Worm (Caenorhabditis elegans) whole organism, L1 larva: ENCODE measurements around the gene slc-25A26.

Experiments
- C04F5.9 ChIP-seq: sonication (generic microtip); optimal IDR thresholded peaks from 2 replicates; lab custom pipeline; 2016; ENCODE audit warnings: missing genetic modification characterization, missing compliant biosample characterization
- C16A3.4 ChIP-seq: fragments of 150-350 bp; optimal IDR thresholded peaks from 2 replicates; lab custom pipeline; 2014; ENCODE audit warnings: missing biosample characterization, missing genetic modification characterization
- C34B4.2 ChIP-seq: sonication (generic microtip); optimal IDR thresholded peaks from 2 replicates; lab custom pipeline; 2017; ENCODE audit warnings: mild to moderate bottlenecking, missing genetic modification characterization, missing compliant biosample characterization
- aha-1 ChIP-seq: fragments of 150-350 bp; optimal IDR thresholded peaks from 2 replicates; lab custom pipeline; 2014; ENCODE audit warnings: missing biosample characterization, missing genetic modification characterization
- alr-1 ChIP-seq: fragments of 200-800 bp; sonication (Bioruptor generic); optimal IDR thresholded peaks from 2 replicates; lab custom pipeline; 2018; ENCODE audit warnings: borderline replicate concordance, mild to moderate bottlenecking, missing genetic modification characterization, missing compliant biosample characterization
- ceh-63 ChIP-seq: fragments of 200-800 bp; sonication (Bioruptor generic); optimal IDR thresholded peaks from 2 replicates; lab custom pipeline; 2018; ENCODE audit warnings: mild to moderate bottlenecking, missing genetic modification characterization, missing compliant biosample characterization
- ceh-8 ChIP-seq: fragments of 200-800 bp; sonication (Bioruptor generic); optimal IDR thresholded peaks from 2 replicates; lab custom pipeline; 2018; ENCODE audit warnings: mild to moderate bottlenecking, missing genetic modification characterization, moderate library complexity, missing compliant biosample characterization
- ceh-82 ChIP-seq, 3 experiments: fragments of 150-350 bp in 1 of 3; sonication (generic microtip) in 2 of 3; optimal IDR thresholded peaks; 2 replicates each; lab custom pipeline; 2014 to 2017; ENCODE audit warnings: missing biosample characterization in 3 of 3, missing genetic modification characterization in 3 of 3
- ceh-88 ChIP-seq: fragments of 200-800 bp; sonication (Bioruptor generic); IDR thresholded peaks from 2 replicates; pipeline ENCODE4 v1.3.6; 2022; ENCODE audit warnings: missing genetic modification characterization, missing compliant biosample characterization
- ces-1 ChIP-seq: fragments of 150-350 bp; optimal IDR thresholded peaks from 2 replicates; lab custom pipeline; 2014; ENCODE audit warnings: missing biosample characterization, missing genetic modification reagents, missing genetic modification characterization
- dpl-1 ChIP-seq, 3 experiments: fragments of 150-350 bp in 2 of 3; sonication (generic microtip) in 1 of 3; optimal IDR thresholded peaks; 2 replicates each; lab custom pipeline; 2014 to 2017; ENCODE audit warnings: missing biosample characterization in 3 of 3, missing genetic modification characterization in 3 of 3, missing genetic modification reagents in 3 of 3
- efl-1 ChIP-seq, 4 experiments: fragments of 150-350 bp; optimal IDR thresholded peaks in 3 of 4; peaks in 1 of 4; 1 replicate in 1 of 4; 2 replicates in 3 of 4; lab custom pipeline; 2014; ENCODE audit warnings: missing biosample characterization in 2 of 4, missing genetic modification characterization in 2 of 4, missing genetic modification reagents in 2 of 4
- egl-13 ChIP-seq: sonication (generic microtip); optimal IDR thresholded peaks from 2 replicates; lab custom pipeline; 2016; ENCODE audit warnings: missing genotype, missing genetic modification reagents, missing genetic modification characterization, missing compliant biosample characterization
- ets-5 ChIP-seq: fragments of 200-800 bp; sonication (Bioruptor generic); IDR thresholded peaks from 2 replicates; pipeline ENCODE4 v1.3.6; 2022; ENCODE audit warnings: missing genetic modification characterization, missing compliant biosample characterization
- fkh-8 ChIP-seq: sonication (generic microtip); optimal IDR thresholded peaks from 2 replicates; lab custom pipeline; 2016; ENCODE audit warnings: mild to moderate bottlenecking, missing genetic modification characterization, missing compliant biosample characterization
- grh-1 ChIP-seq: fragments of 200-800 bp; sonication (Bioruptor generic); IDR thresholded peaks from 2 replicates; pipeline ENCODE4 v1.3.6; 2022; ENCODE audit warnings: missing genetic modification reagents, missing genetic modification characterization, missing compliant biosample characterization
- hlh-17 ChIP-seq: fragments of 200-800 bp; sonication (Bioruptor generic); optimal IDR thresholded peaks from 2 replicates; lab custom pipeline; 2018; ENCODE audit warnings: missing genetic modification characterization, mild to moderate bottlenecking, missing compliant biosample characterization, moderate library complexity, borderline replicate concordance
- hlh-4 ChIP-seq: sonication (generic microtip); optimal IDR thresholded peaks from 2 replicates; lab custom pipeline; 2016; ENCODE audit warnings: mild to moderate bottlenecking, missing genetic modification characterization, missing compliant biosample characterization
- hpl-2 ChIP-seq: fragments of 150-350 bp; optimal IDR thresholded peaks from 2 replicates; lab custom pipeline; 2014; ENCODE audit warnings: missing biosample characterization, missing genetic modification reagents, missing genetic modification characterization
- isw-1 ChIP-seq: fragments of 200-800 bp; sonication (Bioruptor generic); IDR thresholded peaks from 2 replicates; pipeline ENCODE4 v1.3.6; 2022; ENCODE audit warnings: missing genetic modification characterization, missing compliant biosample characterization
- lin-13 ChIP-seq: fragments of 150-350 bp; optimal IDR thresholded peaks from 2 replicates; lab custom pipeline; 2014; ENCODE audit warnings: missing biosample characterization, missing genetic modification reagents, missing genetic modification characterization
- lin-14 ChIP-seq: fragments of 200-800 bp; sonication (Bioruptor generic); optimal IDR thresholded peaks from 2 replicates; lab custom pipeline; 2018; ENCODE audit warnings: mild to moderate bottlenecking, missing genetic modification characterization, moderate library complexity, missing compliant biosample characterization
- lin-15B ChIP-seq: fragments of 150-350 bp; sonication (generic microtip); optimal IDR thresholded peaks from 3 replicates; lab custom pipeline; 2014; ENCODE audit warnings: missing biosample characterization, missing genetic modification characterization
- lin-35 ChIP-seq, 2 experiments: fragments of 150-350 bp; optimal IDR thresholded peaks; 2 replicates each; lab custom pipeline; 2014; ENCODE audit warnings: missing biosample characterization in 2 of 2, missing genetic modification characterization in 2 of 2, missing genetic modification reagents in 2 of 2
- lsy-2 ChIP-seq, 2 experiments: fragments of 150-350 bp; optimal IDR thresholded peaks; 2 replicates each; lab custom pipeline; 2014; ENCODE audit warnings: missing biosample characterization in 2 of 2, missing genetic modification characterization in 2 of 2
- mdl-1 ChIP-seq, 2 experiments: fragments of 150-350 bp; optimal IDR thresholded peaks; 2 replicates each; lab custom pipeline; 2014 to 2017; ENCODE audit warnings: missing biosample characterization in 2 of 2, missing genetic modification characterization in 2 of 2, inconsistent platforms in 1 of 2
- mef-2 ChIP-seq: fragments of 150-350 bp; optimal IDR thresholded peaks from 2 replicates; lab custom pipeline; 2014; ENCODE audit warnings: missing biosample characterization, missing genetic modification characterization
- mep-1 ChIP-seq: fragments of 150-350 bp; optimal IDR thresholded peaks from 2 replicates; lab custom pipeline; 2014; ENCODE audit warnings: missing biosample characterization, missing genetic modification characterization
- nhr-12 ChIP-seq: sonication (generic microtip); optimal IDR thresholded peaks from 2 replicates; lab custom pipeline; 2017; ENCODE audit warnings: missing biosample characterization, missing genetic modification characterization
- nhr-19 ChIP-seq: fragments of 200-800 bp; sonication (Bioruptor generic); conservative IDR thresholded peaks from 2 replicates; pipeline ENCODE4 v1.3.6; 2022; ENCODE audit warnings: missing genetic modification characterization, missing compliant biosample characterization
- nhr-20 ChIP-seq: sonication (generic microtip); optimal IDR thresholded peaks from 2 replicates; lab custom pipeline; 2016; ENCODE audit warnings: mild to moderate bottlenecking, missing genetic modification characterization, missing compliant biosample characterization
- nhr-237 ChIP-seq: fragments of 150-350 bp; optimal IDR thresholded peaks from 2 replicates; lab custom pipeline; 2014; ENCODE audit warnings: missing biosample characterization, missing genetic modification characterization
- nhr-47 ChIP-seq: sonication (generic microtip); optimal IDR thresholded peaks from 2 replicates; lab custom pipeline; 2016; ENCODE audit warnings: mild to moderate bottlenecking, missing genetic modification characterization, moderate library complexity, missing compliant biosample characterization
- nhr-71 ChIP-seq: sonication (generic microtip); optimal IDR thresholded peaks from 2 replicates; lab custom pipeline; 2016; ENCODE audit warnings: mild to moderate bottlenecking, missing genetic modification characterization, moderate library complexity, missing compliant biosample characterization
- nhr-84 ChIP-seq: sonication (generic microtip); optimal IDR thresholded peaks from 2 replicates; lab custom pipeline; 2017; ENCODE audit warnings: missing biosample characterization, missing genetic modification characterization
- pag-3 ChIP-seq: sonication (generic microtip); optimal IDR thresholded peaks from 2 replicates; lab custom pipeline; 2017; ENCODE audit warnings: missing genetic modification characterization, mild to moderate bottlenecking, missing compliant biosample characterization, antibody characterized with exemption, borderline replicate concordance; ENCODE audit not compliant: insufficient read depth
- pax-3 ChIP-seq: fragments of 200-800 bp; sonication (Bioruptor generic); optimal IDR thresholded peaks from 2 replicates; lab custom pipeline; 2018; ENCODE audit warnings: mild to moderate bottlenecking, missing genetic modification characterization, moderate library complexity, missing compliant biosample characterization
- rnt-1 ChIP-seq: sonication (generic microtip); optimal IDR thresholded peaks from 2 replicates; lab custom pipeline; 2016; ENCODE audit warnings: mild to moderate bottlenecking, missing genetic modification characterization, moderate library complexity, missing compliant biosample characterization
- skn-1 ChIP-seq: fragments of 150-350 bp; optimal IDR thresholded peaks from 2 replicates; lab custom pipeline; 2014; ENCODE audit warnings: missing biosample characterization, missing genetic modification characterization
- snu-23 ChIP-seq: sonication (generic microtip); optimal IDR thresholded peaks from 2 replicates; lab custom pipeline; 2016; ENCODE audit warnings: missing genetic modification characterization, missing compliant biosample characterization
- tbx-2 ChIP-seq: sonication (generic microtip); optimal IDR thresholded peaks from 2 replicates; lab custom pipeline; 2016; ENCODE audit warnings: missing genetic modification characterization, missing compliant biosample characterization
- tlp-1 ChIP-seq: fragments of 150-350 bp; optimal IDR thresholded peaks from 2 replicates; lab custom pipeline; 2014; ENCODE audit warnings: missing biosample characterization, missing genetic modification characterization
- unc-130 ChIP-seq: fragments of 150-350 bp; optimal IDR thresholded peaks from 2 replicates; lab custom pipeline; 2017; ENCODE audit warnings: missing biosample characterization, missing genetic modification characterization, inconsistent platforms
- unc-30 ChIP-seq: sonication (generic microtip); optimal IDR thresholded peaks from 2 replicates; lab custom pipeline; 2017; ENCODE audit warnings: missing biosample characterization, missing genetic modification characterization
- unc-62 ChIP-seq: fragments of 150-350 bp; optimal IDR thresholded peaks from 2 replicates; lab custom pipeline; 2014; ENCODE audit warnings: missing biosample characterization, missing genetic modification reagents, missing genetic modification characterization
- unc-86 ChIP-seq: sonication (generic microtip); optimal IDR thresholded peaks from 2 replicates; lab custom pipeline; 2016; ENCODE audit warnings: missing genetic modification characterization, missing compliant biosample characterization
- vab-15 ChIP-seq: sonication (generic microtip); optimal IDR thresholded peaks from 2 replicates; lab custom pipeline; 2017; ENCODE audit warnings: missing genotype, mild to moderate bottlenecking, missing genetic modification characterization, missing compliant biosample characterization
- xbp-1 ChIP-seq: sonication (generic microtip); optimal IDR thresholded peaks from 2 replicates; lab custom pipeline; 2016; ENCODE audit warnings: missing genetic modification characterization, missing compliant biosample characterization
- zag-1 ChIP-seq: fragments of 150-350 bp; optimal IDR thresholded peaks from 2 replicates; lab custom pipeline; 2014; ENCODE audit warnings: missing biosample characterization, missing genetic modification characterization
- zip-4 ChIP-seq: fragments of 200-800 bp; sonication (Bioruptor generic); optimal IDR thresholded peaks from 2 replicates; lab custom pipeline; 2018; ENCODE audit warnings: mild to moderate bottlenecking, missing genetic modification characterization, moderate library complexity, missing compliant biosample characterization

slc-25A26 gene

DNA sequence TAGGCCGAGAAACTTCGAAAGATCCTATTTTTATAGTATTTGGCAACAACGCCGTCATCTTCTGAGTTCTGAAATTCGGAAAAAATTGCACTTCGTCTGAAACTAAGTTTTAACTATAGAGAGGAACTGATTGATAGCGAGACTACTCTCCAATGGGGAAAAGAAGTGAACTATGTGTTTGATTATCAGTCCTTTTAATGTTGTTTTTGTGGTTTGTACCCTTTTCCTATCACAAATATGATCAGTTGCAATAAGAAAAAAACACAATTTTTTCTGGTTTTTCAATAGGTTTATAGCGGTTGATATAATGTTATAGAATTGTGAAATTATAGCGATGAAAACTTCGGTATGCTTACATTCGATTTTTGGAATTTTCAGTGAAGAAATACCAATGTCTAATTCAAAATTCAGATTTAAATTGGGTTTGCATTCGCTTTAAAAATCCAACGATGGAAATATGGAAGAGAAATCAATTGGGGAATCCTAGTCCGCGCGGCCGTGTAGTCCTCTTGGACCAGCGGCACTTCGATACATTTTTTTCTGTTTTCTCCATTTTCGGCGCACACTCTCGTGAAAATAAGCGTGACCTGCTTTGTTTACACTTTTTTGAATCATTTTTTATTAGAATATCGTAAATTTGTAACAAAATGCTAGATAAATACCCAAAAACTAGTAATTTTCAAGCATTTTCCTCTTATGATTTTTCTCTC is 43.2 kb downstream of the slc-25A26 start, which contains the start of gene C53B4.3:
Gene C53B4.3 (minus strand): TSS at position 464 of the 710 bp plus-strand sequence.
- TF ChIP-seq lin-35 (GFP tag; optimal IDR thresholded peaks at IDR 0.05; lab: Kevin White, UChicago) (peak; percentile 52 to 60), lsy-2 (tag; optimal IDR thresholded peaks at IDR 0.05; lab: Kevin White, UChicago) (peak; percentile 66 to 79), ceh-63 (no peak), lin-15B (tag; lab: Kevin White, UChicago) (peak; percentile 60), tbx-2 (tag; lab: Kevin White, UChicago) (peak; percentile 93), skn-1 (tag; lab: Kevin White, UChicago) (peak; percentile 16), unc-86 (tag; lab: Kevin White, UChicago) (peak; percentile 79), C04F5.9 (tag; lab: Kevin White, UChicago) (peak; percentile 87), C16A3.4 (tag; lab: Kevin White, UChicago) (no peak), mef-2 (no peak), nhr-19 (peak; percentile 86), vab-15 (tag; lab: Kevin White, UChicago) (peak; percentile 68), alr-1 (tag; lab: Kevin White, UChicago) (no peak), unc-30 (tag; lab: Kevin White, UChicago) (no peak), lin-14 (peak; percentile 86), egl-13 (peak; percentile 94), grh-1 (GFP tag; lab: Robert Waterston, UW) (0 out of 2 replicates have a peak, but pooled peaks have one; percentile 24), nhr-47 (tag; lab: Kevin White, UChicago) (peak; percentile 92), aha-1 (tag; lab: Kevin White, UChicago) (no peak), tlp-1 (tag; lab: Kevin White, UChicago) (no peak), pax-3 (tag; lab: Kevin White, UChicago) (peak; percentile 88), ceh-88 (GFP tag; lab: Robert Waterston, UW) (peak; percentile 66; the same call in 1 of the 2 replicates), fkh-8 (tag; lab: Kevin White, UChicago) (peak; percentile 76), hlh-4 (tag; lab: Kevin White, UChicago) (peak; percentile 80), ets-5 (no peak), mep-1 (peak; percentile 49), hlh-17 (no peak), ceh-8 (GFP tag; lab: Kevin White, UChicago) (peak; percentile 76), efl-1 (optimal IDR thresholded peaks at IDR 0.05; lab: Kevin White, UChicago) (peak; percentile 63 to 67), efl-1 (GFP tag; optimal IDR thresholded peaks at IDR 0.05 in 1 of 2; lab: Kevin White, UChicago) (peak; percentile 59 to 95), nhr-20 (peak; percentile 89), C34B4.2 (tag; lab: Kevin White, UChicago) (no peak), ces-1 (GFP tag; lab: Kevin White, UChicago) (no peak), pag-3 (no peak), rnt-1 (tag; lab: Kevin White, UChicago) (peak; percentile 99), nhr-84 (no peak), mdl-1 (tag; optimal IDR thresholded peaks at IDR 0.05; lab: Kevin White, UChicago) (peak in 1 of 2 experiments; percentile 42), nhr-71 (tag; lab: Kevin White, UChicago) (peak; percentile 93), ceh-82 (tag; optimal IDR thresholded peaks at IDR 0.05; lab: Kevin White, UChicago) (peak; percentile 54 to 70 (median 58)), zip-4 (GFP tag; lab: Kevin White, UChicago) (peak; percentile 53), nhr-237 (no peak), dpl-1 (GFP tag; optimal IDR thresholded peaks at IDR 0.05; lab: Kevin White, UChicago) (peak; percentile 42 to 67 (median 63)), unc-62 (GFP tag; lab: Kevin White, UChicago) (no peak), isw-1 (GFP tag; lab: Robert Waterston, UW) (peak; percentile 68), lin-13 (GFP tag; lab: Kevin White, UChicago) (peak; percentile 34), xbp-1 (peak; percentile 90), nhr-12 (tag; lab: Kevin White, UChicago) (no peak), snu-23 (peak; percentile 91), zag-1 (tag; lab: Kevin White, UChicago) (no peak), hpl-2 (GFP tag; lab: Kevin White, UChicago) (no peak), unc-130 (tag; lab: Kevin White, UChicago) (no peak)
